In genomic region chr3R:5211901-5212758, dm6 we compare ENCODE assay signal across 1 fruit fly cellular context.
TF ChIP-seq lines count a peak whose summit lies in the region.

No protein-coding gene starts in this region.

TF ChIP-seq in whole organism, embryonic, 481 proteins besides CTCF, POLR2A, EP300 and RAD21 (continued from another document and continues in another):
- TF ChIP-seq NC2α (GFP tag; optimal IDR thresholded peaks at IDR 0.05; lab: Kevin White, UChicago): peak; percentile 51
- no peak for TF ChIP-seq br (optimal IDR thresholded peaks at IDR 0.05; lab: Kevin White, UChicago)
- no peak for TF ChIP-seq CG1832 (GFP tag; optimal IDR thresholded peaks at IDR 0.05; lab: Kevin White, UChicago)
- TF ChIP-seq pum (GFP tag; optimal IDR thresholded peaks at IDR 0.05; lab: Kevin White, UChicago): peak; percentile 85
- TF ChIP-seq Scr (GFP tag; IDR thresholded peaks at IDR 0.05; lab: Robert Waterston, UW; ENCODE audit: partially characterized antibody): no peak
- no peak for TF ChIP-seq tna (GFP tag; IDR thresholded peaks at IDR 0.05; lab: Robert Waterston, UW; ENCODE audit: partially characterized antibody)
- TF ChIP-seq zfh1 (GFP tag; IDR thresholded peaks at IDR 0.05; lab: Robert Waterston, UW): peak; percentile 92
- TF ChIP-seq Drgx (GFP tag; IDR thresholded peaks at IDR 0.05; lab: Robert Waterston, UW): peak; percentile 38; the same call in 1 of the 2 replicates
- TF ChIP-seq tx (GFP tag; optimal IDR thresholded peaks at IDR 0.05; lab: Kevin White, UChicago): peak; percentile 60
- TF ChIP-seq vvl (GFP tag; IDR thresholded peaks at IDR 0.05; lab: Robert Waterston, UW): peak; percentile 76
- TF ChIP-seq CG15479 (GFP tag; optimal IDR thresholded peaks at IDR 0.05; lab: Kevin White, UChicago): peak; percentile 97
- peak; percentile 58 for TF ChIP-seq CG3065 (GFP tag; optimal IDR thresholded peaks at IDR 0.05; lab: Kevin White, UChicago)
- no peak for TF ChIP-seq sc (optimal IDR thresholded peaks at IDR 0.05; lab: Kevin White, UChicago)
- TF ChIP-seq sc (GFP tag; optimal IDR thresholded peaks at IDR 0.05; lab: Kevin White, UChicago): peak; percentile 70
- TF ChIP-seq Usf (GFP tag; optimal IDR thresholded peaks at IDR 0.05; lab: Kevin White, UChicago): peak; percentile 63
- TF ChIP-seq NC2β (GFP tag; optimal IDR thresholded peaks at IDR 0.05; lab: Kevin White, UChicago): peak; percentile 81
- TF ChIP-seq CG4707 (GFP tag; optimal IDR thresholded peaks at IDR 0.05; lab: Kevin White, UChicago): peak; percentile 63
- TF ChIP-seq CG12236 (GFP tag; optimal IDR thresholded peaks at IDR 0.05; lab: Kevin White, UChicago): peak; percentile 84
- no peak for TF ChIP-seq knrl (GFP tag; IDR thresholded peaks at IDR 0.05; lab: Robert Waterston, UW; ENCODE audit: partially characterized antibody)
- TF ChIP-seq CG13296 (GFP tag; optimal IDR thresholded peaks at IDR 0.05; lab: Kevin White, UChicago): no peak
- no peak for TF ChIP-seq emc (GFP tag; optimal IDR thresholded peaks at IDR 0.05; lab: Kevin White, UChicago)
- peak; percentile 41; the same call in 1 of the 3 replicates for TF ChIP-seq dysf (GFP tag; IDR thresholded peaks at IDR 0.05; lab: Robert Waterston, UW)
- peak; percentile 71 for TF ChIP-seq croc (GFP tag; conservative IDR thresholded peaks at IDR 0.05; lab: Robert Waterston, UW)
- TF ChIP-seq CG6791 (GFP tag; IDR thresholded peaks at IDR 0.05; lab: Robert Waterston, UW; ENCODE audit: partially characterized antibody): peak; percentile 43; the same call in 2 of the 3 replicates
- TF ChIP-seq CG43689 (GFP tag; IDR thresholded peaks at IDR 0.05; lab: Robert Waterston, UW): no peak
- peak; percentile 6 for TF ChIP-seq CG10543 (GFP tag; optimal IDR thresholded peaks at IDR 0.05; lab: Kevin White, UChicago)
- TF ChIP-seq al (GFP tag; IDR thresholded peaks at IDR 0.05; lab: Robert Waterston, UW): no peak
- no peak for TF ChIP-seq nerfin-2 (GFP tag; IDR thresholded peaks at IDR 0.05; lab: Robert Waterston, UW; ENCODE audit: partially characterized antibody)
- peak; percentile 70 for TF ChIP-seq org-1 (GFP tag; optimal IDR thresholded peaks at IDR 0.05; lab: Kevin White, UChicago)
- TF ChIP-seq CG13624 (GFP tag; optimal IDR thresholded peaks at IDR 0.05; lab: Kevin White, UChicago): peak; percentile 58
- peak; percentile 88; the same call in 1 of the 2 replicates for TF ChIP-seq dan (GFP tag; IDR thresholded peaks at IDR 0.05; lab: Robert Waterston, UW)
- peak; percentile 69; the same call in 2 of the 3 replicates for TF ChIP-seq Optix (GFP tag; IDR thresholded peaks at IDR 0.05; lab: Robert Waterston, UW)
- no peak for TF ChIP-seq sna (GFP tag; IDR thresholded peaks at IDR 0.05; lab: Robert Waterston, UW; ENCODE audit: partially characterized antibody)
- TF ChIP-seq CG12071 (GFP tag; optimal IDR thresholded peaks at IDR 0.05; lab: Kevin White, UChicago): no peak
- TF ChIP-seq Hey (tag; optimal IDR thresholded peaks at IDR 0.05; lab: Kevin White, UChicago): no peak
- TF ChIP-seq CG10274 (GFP tag; optimal IDR thresholded peaks at IDR 0.05; lab: Kevin White, UChicago): no peak
- peak; percentile 93 for TF ChIP-seq CG10959 (GFP tag; IDR thresholded peaks at IDR 0.05; lab: Robert Waterston, UW)
- TF ChIP-seq h (optimal IDR thresholded peaks at IDR 0.05; lab: Kevin White, UChicago): no peak
- peak; percentile 45; the same call in 1 of the 2 replicates for TF ChIP-seq Awh (GFP tag; IDR thresholded peaks at IDR 0.05; lab: Robert Waterston, UW)
- TF ChIP-seq CG2129 (GFP tag; IDR thresholded peaks at IDR 0.05; lab: Robert Waterston, UW; ENCODE audit: partially characterized antibody): no peak
- no peak for TF ChIP-seq CG2889 (GFP tag; IDR thresholded peaks at IDR 0.05; lab: Robert Waterston, UW)
- TF ChIP-seq MBD-R2 (GFP tag; IDR thresholded peaks at IDR 0.05; lab: Robert Waterston, UW): no peak
- TF ChIP-seq shn (GFP tag; optimal IDR thresholded peaks at IDR 0.05; lab: Kevin White, UChicago): peak; percentile 83
- TF ChIP-seq amos (GFP tag; IDR thresholded peaks at IDR 0.05; lab: Robert Waterston, UW; ENCODE audit: partially characterized antibody): no peak
- no peak for TF ChIP-seq CG18011 (GFP tag; optimal IDR thresholded peaks at IDR 0.05; lab: Kevin White, UChicago)
- peak; percentile 67 for TF ChIP-seq CG18764 (GFP tag; optimal IDR thresholded peaks at IDR 0.05; lab: Kevin White, UChicago)
- peak; percentile 38 for TF ChIP-seq CG18619 (GFP tag; optimal IDR thresholded peaks at IDR 0.05; lab: Kevin White, UChicago)
- peak; percentile 90 for TF ChIP-seq CG7271 (tag; optimal IDR thresholded peaks at IDR 0.05; lab: Kevin White, UChicago)
- TF ChIP-seq Ets97D (GFP tag; optimal IDR thresholded peaks at IDR 0.05; lab: Kevin White, UChicago): peak; percentile 15
- peak; percentile 35 for TF ChIP-seq ind (GFP tag; optimal IDR thresholded peaks at IDR 0.05; lab: Kevin White, UChicago)
- peak; percentile 24 for TF ChIP-seq CG8281 (tag; optimal IDR thresholded peaks at IDR 0.05; lab: Kevin White, UChicago)
- TF ChIP-seq sim (GFP tag; IDR thresholded peaks at IDR 0.05; lab: Robert Waterston, UW): peak; percentile 70; the same call in 1 of the 2 replicates
- TF ChIP-seq unc-4 (GFP tag; IDR thresholded peaks at IDR 0.05; lab: Robert Waterston, UW; ENCODE audit: partially characterized antibody): no peak
- TF ChIP-seq Ravus (GFP tag; IDR thresholded peaks at IDR 0.05; lab: Robert Waterston, UW): no peak
- TF ChIP-seq Bteb2 (GFP tag; optimal IDR thresholded peaks at IDR 0.05; lab: Kevin White, UChicago): no peak
- no peak for TF ChIP-seq exex (tag; optimal IDR thresholded peaks at IDR 0.05; lab: Kevin White, UChicago)
- TF ChIP-seq eyg (GFP tag; optimal IDR thresholded peaks at IDR 0.05; lab: Kevin White, UChicago): no peak
- no peak for TF ChIP-seq CkIIα-i1 (GFP tag; IDR thresholded peaks at IDR 0.05; lab: Robert Waterston, UW)
- TF ChIP-seq Hr51 (GFP tag; optimal IDR thresholded peaks at IDR 0.05; lab: Kevin White, UChicago): peak; percentile 23 to 82
- TF ChIP-seq CG17912 (GFP tag; optimal IDR thresholded peaks at IDR 0.05; lab: Kevin White, UChicago): no peak
- TF ChIP-seq NK7.1 (GFP tag; optimal IDR thresholded peaks at IDR 0.05; lab: Kevin White, UChicago): peak; percentile 29
- TF ChIP-seq Aef1 (GFP tag; IDR thresholded peaks at IDR 0.05; lab: Robert Waterston, UW): no peak
- peak; percentile 25 for TF ChIP-seq CG4328 (GFP tag; optimal IDR thresholded peaks at IDR 0.05; lab: Kevin White, UChicago)
- peak; percentile 91 for TF ChIP-seq chn (GFP tag; optimal IDR thresholded peaks at IDR 0.05; lab: Kevin White, UChicago)
- peak; percentile 95 for TF ChIP-seq Xrp1 (GFP tag; IDR thresholded peaks at IDR 0.05; lab: Robert Waterston, UW)
- no peak for TF ChIP-seq CG32532 (GFP tag; IDR thresholded peaks at IDR 0.05; lab: Robert Waterston, UW)
- TF ChIP-seq lbe (GFP tag; optimal IDR thresholded peaks at IDR 0.05; lab: Kevin White, UChicago): no peak
- TF ChIP-seq CG10321 (GFP tag; IDR thresholded peaks at IDR 0.05; lab: Robert Waterston, UW): no peak
- TF ChIP-seq Opbp (GFP tag; IDR thresholded peaks at IDR 0.05; lab: Robert Waterston, UW; ENCODE audit: partially characterized antibody): no peak
- TF ChIP-seq CG12769 (tag; optimal IDR thresholded peaks at IDR 0.05; lab: Kevin White, UChicago): no peak
- peak; percentile 93 for TF ChIP-seq CG1603 (tag; optimal IDR thresholded peaks at IDR 0.05; lab: Kevin White, UChicago)
- TF ChIP-seq CG10366 (GFP tag; IDR thresholded peaks at IDR 0.05; lab: Robert Waterston, UW): no peak; the same call in 1 of the 2 replicates
- TF ChIP-seq pros (GFP tag; optimal IDR thresholded peaks at IDR 0.05; lab: Kevin White, UChicago): peak; percentile 94
- TF ChIP-seq Stat92E (GFP tag; optimal IDR thresholded peaks at IDR 0.05; lab: Kevin White, UChicago): peak in 1 of 3 experiments; percentile 92
- no peak for TF ChIP-seq zfh2 (GFP tag; optimal IDR thresholded peaks at IDR 0.05; lab: Kevin White, UChicago)
- TF ChIP-seq caup (GFP tag; optimal IDR thresholded peaks at IDR 0.05; lab: Kevin White, UChicago; ENCODE audit: severe bottlenecking): no peak
- no peak for TF ChIP-seq Dp (GFP tag; optimal IDR thresholded peaks at IDR 0.05; lab: Kevin White, UChicago)
- TF ChIP-seq CG4820 (GFP tag; optimal IDR thresholded peaks at IDR 0.05; lab: Kevin White, UChicago): peak; percentile 78
- no peak for TF ChIP-seq CG15269 (tag; optimal IDR thresholded peaks at IDR 0.05; lab: Kevin White, UChicago)
- no peak for TF ChIP-seq abd-A (tag; optimal IDR thresholded peaks at IDR 0.05; lab: Kevin White, UChicago)
- peak; percentile 63 for TF ChIP-seq maf-S (GFP tag; optimal IDR thresholded peaks at IDR 0.05; lab: Kevin White, UChicago)
- TF ChIP-seq Bgb (GFP tag; IDR thresholded peaks at IDR 0.05; lab: Robert Waterston, UW; ENCODE audit: partially characterized antibody): no peak
- TF ChIP-seq Med (GFP tag; lab: Kevin White, UChicago): peak; percentile 87
- peak; percentile 35; the same call in 1 of the 3 replicates for TF ChIP-seq CG34422 (GFP tag; IDR thresholded peaks at IDR 0.05; lab: Robert Waterston, UW)
- peak; percentile 72 for TF ChIP-seq CG30403 (GFP tag; optimal IDR thresholded peaks at IDR 0.05; lab: Kevin White, UChicago)
- TF ChIP-seq CG3407 (GFP tag; optimal IDR thresholded peaks at IDR 0.05; lab: Kevin White, UChicago): peak; percentile 55
- TF ChIP-seq Pdp1 (GFP tag; optimal IDR thresholded peaks at IDR 0.05; lab: Kevin White, UChicago): peak; percentile 64 to 67
- peak; percentile 69 for TF ChIP-seq CG1792 (GFP tag; optimal IDR thresholded peaks at IDR 0.05; lab: Kevin White, UChicago)
- no peak for TF ChIP-seq hb (GFP tag; IDR thresholded peaks at IDR 0.05; lab: Robert Waterston, UW; ENCODE audit: partially characterized antibody)
- no peak for TF ChIP-seq CG6654 (GFP tag; optimal IDR thresholded peaks at IDR 0.05; lab: Kevin White, UChicago)
- TF ChIP-seq CG4424 (GFP tag; optimal IDR thresholded peaks at IDR 0.05; lab: Kevin White, UChicago): peak; percentile 85
- no peak for TF ChIP-seq slou (GFP tag; optimal IDR thresholded peaks at IDR 0.05; lab: Kevin White, UChicago)
- TF ChIP-seq ranshi (GFP tag; IDR thresholded peaks at IDR 0.05; lab: Robert Waterston, UW): peak; percentile 59; the same call in 1 of the 2 replicates
- peak; percentile 38 for TF ChIP-seq disco-r (GFP tag; optimal IDR thresholded peaks at IDR 0.05; lab: Kevin White, UChicago)
- TF ChIP-seq z (GFP tag; IDR thresholded peaks at IDR 0.05; lab: Robert Waterston, UW): peak; percentile 41; the same call in 1 of the 3 replicates
- no peak for TF ChIP-seq HmgZ (tag; optimal IDR thresholded peaks at IDR 0.05; lab: Kevin White, UChicago)
- no peak for TF ChIP-seq Fer3 (tag; optimal IDR thresholded peaks at IDR 0.05; lab: Kevin White, UChicago)
- peak; percentile 34 for TF ChIP-seq da (GFP tag; optimal IDR thresholded peaks at IDR 0.05; lab: Kevin White, UChicago)
- TF ChIP-seq CG13894 (tag; optimal IDR thresholded peaks at IDR 0.05; lab: Kevin White, UChicago): no peak
- no peak for TF ChIP-seq cad (GFP tag; optimal IDR thresholded peaks at IDR 0.05; lab: Kevin White, UChicago)
- peak; percentile 51 for TF ChIP-seq grn (GFP tag; optimal IDR thresholded peaks at IDR 0.05; lab: Kevin White, UChicago)
- peak; percentile 93 for TF ChIP-seq ac (GFP tag; optimal IDR thresholded peaks at IDR 0.05; lab: Kevin White, UChicago)
- peak; percentile 18 for TF ChIP-seq lov (optimal IDR thresholded peaks at IDR 0.05; lab: Kevin White, UChicago)
- peak; percentile 82; the same call in 2 of the 3 replicates for TF ChIP-seq lov (GFP tag; IDR thresholded peaks at IDR 0.05; lab: Robert Waterston, UW)
- TF ChIP-seq CG12942 (GFP tag; optimal IDR thresholded peaks at IDR 0.05; lab: Kevin White, UChicago): peak; percentile 60
- TF ChIP-seq CG18599 (GFP tag; optimal IDR thresholded peaks at IDR 0.05; lab: Kevin White, UChicago): peak; percentile 52
- TF ChIP-seq pita (GFP tag; optimal IDR thresholded peaks at IDR 0.05; lab: Kevin White, UChicago): no peak
- TF ChIP-seq MESR4 (GFP tag; optimal IDR thresholded peaks at IDR 0.05; lab: Kevin White, UChicago): peak; percentile 6
- peak; percentile 94 for TF ChIP-seq CG17829 (tag; optimal IDR thresholded peaks at IDR 0.05; lab: Kevin White, UChicago)
- TF ChIP-seq Dref (GFP tag; IDR thresholded peaks at IDR 0.05; lab: Robert Waterston, UW): no peak
- peak; percentile 87 for TF ChIP-seq CG12391 (tag; optimal IDR thresholded peaks at IDR 0.05; lab: Kevin White, UChicago)
- no peak for TF ChIP-seq Fer1 (GFP tag; optimal IDR thresholded peaks at IDR 0.05; lab: Kevin White, UChicago)
- no peak for TF ChIP-seq CG15514 (GFP tag; optimal IDR thresholded peaks at IDR 0.05; lab: Kevin White, UChicago)
- peak; percentile 58 for TF ChIP-seq p53 (GFP tag; optimal IDR thresholded peaks at IDR 0.05; lab: Kevin White, UChicago)
- no peak for TF ChIP-seq psq (GFP tag; optimal IDR thresholded peaks at IDR 0.05; lab: Kevin White, UChicago)
- TF ChIP-seq CG9215 (GFP tag; IDR thresholded peaks at IDR 0.05; lab: Robert Waterston, UW): no peak
- peak; percentile 81 for TF ChIP-seq tin (GFP tag; optimal IDR thresholded peaks at IDR 0.05; lab: Kevin White, UChicago)
- TF ChIP-seq onecut (GFP tag; IDR thresholded peaks at IDR 0.05; lab: Robert Waterston, UW): peak; percentile 66
- TF ChIP-seq CG15073 (GFP tag; optimal IDR thresholded peaks at IDR 0.05; lab: Kevin White, UChicago): peak; percentile 6
- TF ChIP-seq fd102C (GFP tag; optimal IDR thresholded peaks at IDR 0.05; lab: Kevin White, UChicago): peak; percentile 96
- peak; percentile 95 for TF ChIP-seq CG2712 (tag; optimal IDR thresholded peaks at IDR 0.05; lab: Kevin White, UChicago)
- peak; percentile 70 for TF ChIP-seq btn (GFP tag; optimal IDR thresholded peaks at IDR 0.05; lab: Kevin White, UChicago)
- TF ChIP-seq Abd-B (GFP tag; optimal IDR thresholded peaks at IDR 0.05; lab: Kevin White, UChicago): peak; percentile 74
- peak; percentile 27 for TF ChIP-seq CG4617 (GFP tag; optimal IDR thresholded peaks at IDR 0.05; lab: Kevin White, UChicago; ENCODE audit: borderline replicate concordance)
- peak; percentile 38 for TF ChIP-seq Sox102F (GFP tag; optimal IDR thresholded peaks at IDR 0.05; lab: Kevin White, UChicago)
- TF ChIP-seq CG9797 (GFP tag; optimal IDR thresholded peaks at IDR 0.05; lab: Kevin White, UChicago): no peak
- peak; percentile 50 for TF ChIP-seq Myb (GFP tag; optimal IDR thresholded peaks at IDR 0.05; lab: Kevin White, UChicago)
- peak; percentile 19 for TF ChIP-seq Sry-β (GFP tag; optimal IDR thresholded peaks at IDR 0.05; lab: Kevin White, UChicago)
- peak; percentile 37 for TF ChIP-seq CG12104 (GFP tag; optimal IDR thresholded peaks at IDR 0.05; lab: Kevin White, UChicago)
- TF ChIP-seq Gug (GFP tag; IDR thresholded peaks at IDR 0.05; lab: Robert Waterston, UW): peak; percentile 64; the same call in 2 of the 4 replicates
- peak; percentile 70 for TF ChIP-seq CG32772 (GFP tag; IDR thresholded peaks at IDR 0.05; lab: Robert Waterston, UW)
